Worm (Caenorhabditis elegans): ENCODE results near the gene aass-1.
A peak's percentile ranks its signal among the peaks of the same experiment; 100 is the strongest.

DNA sequence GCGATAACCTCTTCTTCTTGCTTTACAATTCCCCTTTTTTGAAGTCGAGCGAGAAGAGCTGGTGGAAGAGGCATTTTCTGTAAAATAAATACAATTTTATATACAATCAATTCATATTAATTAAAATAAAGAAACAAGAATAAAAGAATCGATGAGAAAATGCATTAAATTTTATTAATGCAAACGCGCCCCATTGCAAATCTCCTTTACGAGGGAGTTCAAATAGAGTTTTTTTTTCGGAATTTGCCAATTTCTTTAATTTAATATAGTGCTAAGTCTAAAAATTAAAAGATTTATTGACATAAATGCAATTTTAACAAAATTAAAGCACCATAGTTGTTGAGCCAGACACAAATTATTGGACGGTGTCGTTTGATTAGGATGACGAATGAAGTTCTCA lies 16.7 kb downstream of the aass-1 start, which contains the start of gene pqbp-1.1:
- TF ChIP-seq unc-98 (GFP tag; IDR thresholded peaks at IDR 0.05): no peak
- no peak for TF ChIP-seq zag-1 (tag; optimal IDR thresholded peaks at IDR 0.05)
- TF ChIP-seq snu-23 (GFP tag; optimal IDR thresholded peaks at IDR 0.05): peak; percentile 67
- TF ChIP-seq sptf-1 (tag; optimal IDR thresholded peaks at IDR 0.05): no peak

Measured in whole organism, L1 larva.